Fruit fly (Drosophila melanogaster): ENCODE results near the gene CG18577.

DNA sequence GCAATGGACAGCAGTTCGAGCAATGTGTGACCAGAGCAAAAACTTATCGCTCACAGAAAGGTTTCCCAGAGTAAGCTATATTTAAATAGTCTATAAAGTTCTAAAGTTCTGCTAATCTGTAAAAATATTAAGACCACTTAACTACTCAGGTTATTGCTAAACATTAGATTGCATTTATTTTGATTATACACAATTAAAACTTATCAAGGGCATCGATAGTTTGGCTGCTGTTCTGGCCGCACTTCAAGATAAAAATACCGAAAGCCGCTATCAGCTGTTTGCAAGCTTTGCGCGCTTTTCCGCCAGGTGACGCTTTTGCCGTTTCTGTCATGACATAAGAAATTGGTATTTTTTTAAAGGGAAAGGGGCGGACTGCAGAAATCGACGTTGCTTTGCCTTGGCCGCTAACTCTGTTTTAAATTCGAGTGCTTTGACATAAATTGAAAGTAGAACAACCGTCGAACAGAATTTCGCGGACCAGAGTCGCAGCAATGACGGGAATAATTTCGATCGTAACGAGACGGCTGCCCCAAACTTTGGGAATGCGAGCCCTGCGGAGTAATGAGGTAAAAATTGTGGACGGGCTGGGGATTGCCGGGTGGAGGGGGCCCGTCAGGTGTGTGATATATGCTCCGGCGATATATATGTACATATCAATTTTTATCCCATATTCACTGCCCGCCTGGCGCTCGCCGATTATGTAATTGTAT, 48.2 kb downstream of the CG18577 start, which contains the start of the genes CG17734 and CG5214:
- TF ChIP-seq Snoo (tag; optimal IDR thresholded peaks at IDR 0.05) (no peak), Ets98B (GFP tag; IDR thresholded peaks at IDR 0.05) (no peak), CG34367 (tag; optimal IDR thresholded peaks at IDR 0.05) (no peak), Pif1A (GFP tag; optimal IDR thresholded peaks at IDR 0.05) (no peak), gl (tag; optimal IDR thresholded peaks at IDR 0.05) (no peak), CG14655 (GFP tag; optimal IDR thresholded peaks at IDR 0.05) (no peak), CG15710 (tag; optimal IDR thresholded peaks at IDR 0.05) (no peak)

Data from whole organism, pupa.